Worm (Caenorhabditis elegans): ENCODE data around the gene fbxb-22.
A peak's percentile ranks its signal among the peaks of the same experiment; 100 is the strongest.

ce11 chrIII:11847658-11848202 is 35.8 kb downstream of the fbxb-22 start, which contains the start of gene mif-1:
- no peak for TF ChIP-seq sea-1 (GFP tag; conservative IDR thresholded peaks at IDR 0.05)
- TF ChIP-seq tbx-37 (GFP tag; conservative IDR thresholded peaks at IDR 0.05) = 0 out of 2 replicates have a peak, but pooled peaks have one; percentile 8
- no peak for TF ChIP-seq ceh-13 (GFP tag; optimal IDR thresholded peaks at IDR 0.05)
- no peak for TF ChIP-seq ama-1 (optimal IDR thresholded peaks at IDR 0.05)
- TF ChIP-seq scrt-1 (GFP tag; IDR thresholded peaks at IDR 0.05) = no peak
- TF ChIP-seq flt-1 (GFP tag; IDR thresholded peaks at IDR 0.05) = no peak
